Fruit fly (Drosophila melanogaster): ENCODE data around the gene Mi-2.

DNA sequence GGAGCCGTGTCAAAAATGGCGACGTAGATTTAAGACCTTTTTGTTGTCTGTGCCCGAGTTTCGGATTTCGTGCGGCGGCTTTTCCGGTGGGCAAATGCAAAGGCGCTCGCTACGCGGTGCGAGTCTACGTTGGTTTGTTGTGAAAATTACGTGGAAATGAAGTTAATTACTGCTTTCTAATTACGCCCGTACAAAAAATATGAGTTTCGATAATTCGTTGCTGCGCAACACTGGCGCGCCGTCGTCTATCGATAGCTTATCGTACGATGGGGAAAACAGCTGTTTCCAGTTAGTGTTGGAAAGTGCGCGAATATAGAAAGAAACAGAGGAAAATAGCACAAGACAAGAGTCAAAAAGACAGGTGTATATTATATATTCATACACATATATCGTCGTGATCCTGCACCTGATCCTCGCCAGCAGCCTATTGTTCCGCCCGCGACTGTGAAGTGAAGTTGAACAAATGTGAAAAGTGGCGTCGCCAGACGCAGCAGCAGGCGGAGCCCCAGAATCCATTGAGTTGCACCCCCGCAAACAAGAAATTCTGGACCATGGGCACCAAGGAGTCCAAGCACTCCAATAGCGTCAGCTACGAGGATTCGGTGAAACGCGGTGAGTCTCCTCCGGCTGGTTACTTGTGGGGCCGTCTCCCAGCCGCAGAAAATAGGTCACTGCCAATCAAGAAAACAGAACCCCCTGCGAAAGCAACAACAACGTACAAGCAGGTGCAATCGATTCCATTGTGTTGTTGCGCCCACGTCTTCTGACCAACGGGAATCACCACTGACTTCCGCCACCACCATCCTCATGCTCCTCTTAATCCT, 39.0 kb downstream of the Mi-2 start, which contains the start of the genes Rab8 and Usp32:
- no peak for TF ChIP-seq CG8478 (optimal IDR thresholded peaks at IDR 0.05)
- no peak for TF ChIP-seq CTCF (optimal IDR thresholded peaks at IDR 0.05)

Data from S2 (cell line).